Worm (Caenorhabditis elegans) whole organism, late embryonic: Measurements from ENCODE around the gene Y67D8C.22.

Experiments used
- F13H6.1 ChIP-seq: sonication (generic microtip); optimal IDR thresholded peaks from 2 replicates; lab custom pipeline; 2016; ENCODE audit warnings: missing genetic modification characterization, missing compliant biosample characterization
- hlh-8 ChIP-seq: sonication (generic microtip); optimal IDR thresholded peaks from 2 replicates; lab custom pipeline; 2016; ENCODE audit warnings: missing genotype, missing genetic modification characterization, missing compliant biosample characterization
- nhr-11 ChIP-seq: fragments of 150-350 bp; optimal IDR thresholded peaks from 2 replicates; lab custom pipeline; 2014; ENCODE audit warnings: missing biosample characterization, missing genetic modification characterization
- pqm-1 ChIP-seq: sonication (generic microtip); optimal IDR thresholded peaks from 2 replicates; lab custom pipeline; 2016; ENCODE audit warnings: missing genetic modification characterization, missing compliant biosample characterization
- rnt-1 ChIP-seq: sonication (generic microtip); optimal IDR thresholded peaks from 2 replicates; lab custom pipeline; 2016; ENCODE audit warnings: missing genetic modification characterization, missing compliant biosample characterization
- sox-4 ChIP-seq: sonication (generic microtip); optimal IDR thresholded peaks from 2 replicates; lab custom pipeline; 2017; ENCODE audit warnings: mild to moderate bottlenecking, missing genetic modification characterization, inconsistent platforms, missing compliant biosample characterization
- tbx-2 ChIP-seq: sonication (generic microtip); optimal IDR thresholded peaks from 2 replicates; lab custom pipeline; 2016; ENCODE audit warnings: missing genetic modification characterization, missing compliant biosample characterization

ce11 chrIV:3089611-3090010 lies 13.5 kb upstream of the Y67D8C.22 start:
- TF ChIP-seq pqm-1 (tag; lab: Kevin White, UChicago) = no peak
- no peak for TF ChIP-seq tbx-2 (tag; lab: Kevin White, UChicago)
- TF ChIP-seq sox-4 (tag; lab: Kevin White, UChicago) = no peak
- no peak for TF ChIP-seq hlh-8 (tag; lab: Kevin White, UChicago)
- no peak for TF ChIP-seq nhr-11 (tag; lab: Kevin White, UChicago)
- no peak for TF ChIP-seq rnt-1 (tag; lab: Kevin White, UChicago)
- no peak for TF ChIP-seq F13H6.1
